Fruit fly (Drosophila melanogaster) whole organism, embryonic: ENCODE results near the gene frj.
A peak's percentile ranks its signal among the peaks of the same experiment; 100 is the strongest.

Source experiments
- Abd-B ChIP-seq: fragments of 200-800 bp; sonication (Bioruptor generic); optimal IDR thresholded peaks from 2 replicates; lab custom pipeline; 2018; ENCODE audit warnings: missing biosample characterization, mild to moderate bottlenecking, missing genetic modification characterization, moderate library complexity
- Atf6 ChIP-seq: fragments of 200-800 bp; sonication (Bioruptor generic); IDR thresholded peaks from 2 replicates; pipeline ENCODE4 v1.3.6; 2022; ENCODE audit warnings: missing biosample characterization, missing genetic modification characterization
- B-H1 ChIP-seq: fragments of 200-800 bp; sonication (Bioruptor generic); IDR thresholded peaks from 3 replicates; pipeline ENCODE4 v1.3.6; 2022; ENCODE audit warnings: missing biosample characterization, missing genetic modification characterization
- Blimp-1 ChIP-seq: fragments of 200-800 bp; sonication (Bioruptor generic); optimal IDR thresholded peaks from 3 replicates; lab custom pipeline; 2018; ENCODE audit warnings: missing biosample characterization, missing genetic modification characterization, mild to moderate bottlenecking, moderate library complexity, missing genetic modification reagents
- CG10321 ChIP-seq: fragments of 200-800 bp; sonication (Bioruptor generic); IDR thresholded peaks from 2 replicates; pipeline ENCODE4 v1.3.6; 2022; ENCODE audit warnings: missing biosample characterization, missing genetic modification characterization
- CG12744 ChIP-seq: fragments of 200-800 bp; sonication (Bioruptor generic); optimal IDR thresholded peaks from 2 replicates; lab custom pipeline; 2016; ENCODE audit warnings: missing biosample characterization, missing genetic modification characterization
- CG12942 ChIP-seq: fragments of 200-800 bp; sonication (Bioruptor generic); optimal IDR thresholded peaks from 3 replicates; lab custom pipeline; 2016; ENCODE audit warnings: missing biosample characterization, missing genetic modification characterization
- CG14441 ChIP-seq: fragments of 200-800 bp; sonication (Bioruptor generic); IDR thresholded peaks from 2 replicates; pipeline ENCODE4 v1.3.6; 2022; ENCODE audit warnings: missing biosample characterization, missing genetic modification characterization
- CG15073 ChIP-seq: fragments of 200-800 bp; sonication (Bioruptor generic); optimal IDR thresholded peaks from 2 replicates; lab custom pipeline; 2016; ENCODE audit warnings: missing biosample characterization, missing genetic modification characterization
- CG17612 ChIP-seq: fragments of 200-800 bp; sonication (Bioruptor generic); IDR thresholded peaks from 2 replicates; pipeline ENCODE4 v1.3.6; 2022; ENCODE audit warnings: missing biosample characterization, missing genetic modification characterization
- CG18764 ChIP-seq: fragments of 200-800 bp; sonication (Bioruptor generic); optimal IDR thresholded peaks from 3 replicates; lab custom pipeline; 2016; ENCODE audit warnings: missing biosample characterization, missing genetic modification characterization
- CG2875 ChIP-seq: fragments of 200-800 bp; sonication (Bioruptor generic); optimal IDR thresholded peaks from 2 replicates; lab custom pipeline; 2017; ENCODE audit warnings: missing biosample characterization, mild to moderate bottlenecking, missing genetic modification characterization, missing genetic modification reagents
- CG31388 ChIP-seq: fragments of 200-800 bp; sonication (Bioruptor generic); optimal IDR thresholded peaks from 2 replicates; lab custom pipeline; 2016; ENCODE audit warnings: missing biosample characterization, missing genetic modification characterization
- CG3281 ChIP-seq: fragments of 200-800 bp; sonication (Bioruptor generic); optimal IDR thresholded peaks from 3 replicates; lab custom pipeline; 2017; ENCODE audit warnings: missing biosample characterization, mild to moderate bottlenecking, missing genetic modification characterization
- CG33213 ChIP-seq: fragments of 200-800 bp; sonication (Bioruptor generic); optimal IDR thresholded peaks from 3 replicates; lab custom pipeline; 2016; ENCODE audit warnings: missing biosample characterization, missing genetic modification characterization
- CG4617 ChIP-seq: fragments of 200-800 bp; sonication (Bioruptor generic); optimal IDR thresholded peaks from 3 replicates; lab custom pipeline; 2016; ENCODE audit warnings: missing biosample characterization, missing genetic modification characterization, borderline replicate concordance
- CG6791 ChIP-seq: fragments of 200-800 bp; sonication (Bioruptor generic); IDR thresholded peaks from 3 replicates; pipeline ENCODE4 v1.3.6; 2022; ENCODE audit warnings: missing biosample characterization, missing genetic modification characterization; ENCODE audit not compliant: partially characterized antibody
- CG7357 ChIP-seq: fragments of 200-800 bp; sonication (Bioruptor generic); IDR thresholded peaks from 3 replicates; pipeline ENCODE4 v1.3.6; 2022; ENCODE audit warnings: missing biosample characterization, missing genetic modification characterization
- CG7372 ChIP-seq: fragments of 200-800 bp; sonication (Bioruptor generic); IDR thresholded peaks from 2 replicates; pipeline ENCODE4 v1.3.6; 2022; ENCODE audit warnings: missing biosample characterization, missing genetic modification characterization
- CG7556 ChIP-seq: fragments of 200-800 bp; sonication (Bioruptor generic); optimal IDR thresholded peaks from 2 replicates; lab custom pipeline; 2017; ENCODE audit warnings: missing biosample characterization, mild to moderate bottlenecking, missing genetic modification characterization
- CG9797 ChIP-seq: fragments of 200-800 bp; sonication (Bioruptor generic); optimal IDR thresholded peaks from 3 replicates; lab custom pipeline; 2018; ENCODE audit warnings: missing biosample characterization, mild to moderate bottlenecking, missing genetic modification characterization
- CG9932 ChIP-seq: fragments of 200-800 bp; sonication (Bioruptor generic); IDR thresholded peaks from 2 replicates; pipeline ENCODE4 v1.3.6; 2022; ENCODE audit warnings: missing biosample characterization, missing genetic modification characterization
- CHES-1-like ChIP-seq: fragments of 200-800 bp; sonication (Bioruptor generic); optimal IDR thresholded peaks from 2 replicates; lab custom pipeline; 2016; ENCODE audit warnings: missing biosample characterization, missing genetic modification characterization
- Hand ChIP-seq: fragments of 200-800 bp; sonication (Bioruptor generic); optimal IDR thresholded peaks from 2 replicates; lab custom pipeline; 2017; ENCODE audit warnings: mild to moderate bottlenecking, missing biosample characterization, missing genetic modification reagents, missing genetic modification characterization
- Meics ChIP-seq: fragments of 200-800 bp; sonication (Bioruptor generic); optimal IDR thresholded peaks from 2 replicates; lab custom pipeline; 2017; ENCODE audit warnings: missing biosample characterization, mild to moderate bottlenecking, missing genetic modification characterization
- NC2β ChIP-seq: fragments of 200-800 bp; sonication (Bioruptor generic); optimal IDR thresholded peaks from 2 replicates; lab custom pipeline; 2016; ENCODE audit warnings: missing biosample characterization, missing genetic modification characterization
- Pdp1 ChIP-seq, 2 experiments: fragments of 200-800 bp; sonication (Bioruptor generic); optimal IDR thresholded peaks; 3 replicates each; lab custom pipeline; 2016; ENCODE audit warnings: missing biosample characterization in 2 of 2, missing genetic modification characterization in 2 of 2, mild to moderate bottlenecking in 1 of 2, moderate library complexity in 1 of 2
- Ravus ChIP-seq: fragments of 200-800 bp; sonication (Bioruptor generic); IDR thresholded peaks from 2 replicates; pipeline ENCODE4 v1.3.6; 2022; ENCODE audit warnings: missing biosample characterization, missing genetic modification characterization
- Side ChIP-seq: fragments of 200-800 bp; sonication (Bioruptor generic); optimal IDR thresholded peaks from 2 replicates; lab custom pipeline; 2016; ENCODE audit warnings: missing biosample characterization, missing genetic modification characterization
- Sry-β ChIP-seq: fragments of 200-800 bp; sonication (Bioruptor generic); optimal IDR thresholded peaks from 2 replicates; lab custom pipeline; 2018; ENCODE audit warnings: missing biosample characterization, mild to moderate bottlenecking, missing genetic modification characterization, moderate library complexity
- Ssrp ChIP-seq: fragments of 200-800 bp; sonication (Bioruptor generic); optimal IDR thresholded peaks from 2 replicates; lab custom pipeline; 2018; ENCODE audit warnings: missing biosample characterization, mild to moderate bottlenecking, missing genetic modification characterization, moderate library complexity
- Usf ChIP-seq: fragments of 200-800 bp; sonication (Bioruptor generic); optimal IDR thresholded peaks from 2 replicates; lab custom pipeline; 2017; ENCODE audit warnings: missing genotype, missing biosample characterization, missing genetic modification characterization
- btn ChIP-seq: fragments of 200-800 bp; sonication (Bioruptor generic); optimal IDR thresholded peaks from 2 replicates; lab custom pipeline; 2016; ENCODE audit warnings: missing biosample characterization, missing genetic modification characterization
- ci ChIP-seq: fragments of 200-800 bp; sonication (Bioruptor generic); IDR thresholded peaks from 3 replicates; pipeline ENCODE4 v1.3.6; 2022; ENCODE audit warnings: missing biosample characterization, missing genetic modification characterization
- danr ChIP-seq: fragments of 200-800 bp; sonication (Bioruptor generic); IDR thresholded peaks from 2 replicates; pipeline ENCODE4 v1.3.6; 2022; ENCODE audit warnings: missing biosample characterization, missing genetic modification characterization
- dimm ChIP-seq: fragments of 200-800 bp; sonication (Bioruptor generic); IDR thresholded peaks from 2 replicates; pipeline ENCODE4 v1.3.6; 2022; ENCODE audit warnings: missing biosample characterization, missing genetic modification characterization
- dpn ChIP-seq, 2 experiments: fragments of 200-800 bp; sonication (Bioruptor generic); optimal IDR thresholded peaks; 3 replicates each; lab custom pipeline; 2016; ENCODE audit warnings: missing biosample characterization in 2 of 2, missing genetic modification characterization in 2 of 2
- fd102C ChIP-seq: fragments of 200-800 bp; sonication (Bioruptor generic); optimal IDR thresholded peaks from 2 replicates; lab custom pipeline; 2018; ENCODE audit warnings: missing biosample characterization, mild to moderate bottlenecking, missing genetic modification characterization, moderate library complexity
- hbn ChIP-seq: fragments of 200-800 bp; sonication (Bioruptor generic); IDR thresholded peaks from 2 replicates; pipeline ENCODE4 v1.3.6; 2022; ENCODE audit warnings: missing biosample characterization, missing genetic modification characterization; ENCODE audit not compliant: partially characterized antibody
- hth ChIP-seq: fragments of >200 bp; optimal IDR thresholded peaks from 2 replicates; lab custom pipeline; 2017; ENCODE audit warnings: inconsistent platforms
- lbe ChIP-seq: fragments of 200-800 bp; sonication (Bioruptor generic); optimal IDR thresholded peaks from 2 replicates; lab custom pipeline; 2016; ENCODE audit warnings: missing biosample characterization, mild to moderate bottlenecking, missing genetic modification characterization
- oc ChIP-seq: fragments of 200-800 bp; sonication (Bioruptor generic); optimal IDR thresholded peaks from 2 replicates; lab custom pipeline; 2018; ENCODE audit warnings: missing biosample characterization, mild to moderate bottlenecking, missing genetic modification characterization, moderate library complexity
- otp ChIP-seq: fragments of 200-800 bp; sonication (Bioruptor generic); IDR thresholded peaks from 3 replicates; pipeline ENCODE4, ENCODE4 v1.3.6; 2022; ENCODE audit warnings: missing biosample characterization, missing genetic modification characterization
- salm ChIP-seq: fragments of 200-800 bp; sonication (Bioruptor generic); optimal IDR thresholded peaks from 2 replicates; lab custom pipeline; 2018; ENCODE audit warnings: missing biosample characterization, mild to moderate bottlenecking, missing genetic modification characterization
- shn ChIP-seq: fragments of 200-800 bp; sonication (Bioruptor generic); optimal IDR thresholded peaks from 3 replicates; lab custom pipeline; 2016; ENCODE audit warnings: missing biosample characterization, missing genetic modification characterization
- stc ChIP-seq: fragments of 200-800 bp; sonication (Bioruptor generic); IDR thresholded peaks from 2 replicates; pipeline ENCODE4 v1.3.6; 2022; ENCODE audit warnings: missing biosample characterization, missing genetic modification characterization
- tap ChIP-seq: fragments of 200-800 bp; optimal IDR thresholded peaks from 3 replicates; lab custom pipeline; 2019; ENCODE audit warnings: missing biosample characterization, mild to moderate bottlenecking, missing genetic modification characterization, moderate library complexity
- tna ChIP-seq: fragments of 200-800 bp; sonication (Bioruptor generic); IDR thresholded peaks from 2 replicates; pipeline ENCODE4 v1.3.6; 2022; ENCODE audit warnings: missing biosample characterization, missing genetic modification characterization; ENCODE audit not compliant: partially characterized antibody
- usp ChIP-seq: fragments of >200 bp; optimal IDR thresholded peaks from 2 replicates; lab custom pipeline; 2017; ENCODE audit warnings: missing biosample characterization, missing genetic modification characterization
- vnd ChIP-seq: fragments of 200-800 bp; sonication (Bioruptor generic); IDR thresholded peaks from 3 replicates; pipeline ENCODE4 v1.3.6; 2022; ENCODE audit warnings: missing biosample characterization, missing genetic modification characterization; ENCODE audit not compliant: partially characterized antibody
- zen ChIP-seq: fragments of 200-800 bp; sonication (Bioruptor generic); optimal IDR thresholded peaks from 3 replicates; lab custom pipeline; 2018; ENCODE audit warnings: missing biosample characterization, mild to moderate bottlenecking, missing genetic modification characterization, moderate library complexity

The frj gene

DNA sequence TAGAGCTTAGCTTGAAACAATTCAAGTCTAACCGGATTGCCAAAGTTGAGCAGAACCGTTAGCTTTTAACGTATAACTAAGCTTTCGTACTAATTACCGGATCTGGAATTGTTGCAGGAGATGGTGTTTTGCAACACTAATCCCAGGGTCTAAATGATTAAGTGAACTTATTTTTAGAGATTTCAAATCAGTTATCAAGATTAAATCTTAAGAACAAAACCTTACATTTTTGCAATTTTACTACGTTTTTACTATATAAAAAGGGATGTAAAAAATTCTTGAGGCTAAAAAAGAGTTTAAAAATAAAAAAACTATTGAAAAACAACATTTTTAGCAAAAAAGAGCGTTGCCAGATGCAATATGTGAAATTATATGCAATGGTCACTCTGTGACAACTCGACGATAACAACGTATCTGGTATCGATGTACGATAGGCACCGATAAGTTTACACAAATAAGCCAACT lies 32.9 kb downstream of the frj start, which contains the start of the genes KFase and epsilonCOP (continued):
- TF ChIP-seq otp (GFP tag; lab: Robert Waterston, UW), result no peak
- TF ChIP-seq CG3281, result peak; percentile 94
- TF ChIP-seq CG9797 (GFP tag; lab: Kevin White, UChicago), result peak; percentile 81
- peak; percentile 81 for TF ChIP-seq CG6791 (GFP tag; lab: Robert Waterston, UW)
- no peak for TF ChIP-seq CG7372 (GFP tag; lab: Robert Waterston, UW)
- peak; percentile 71 for TF ChIP-seq CG12942
- no peak for TF ChIP-seq CG17612
- peak; percentile 34 for TF ChIP-seq shn (GFP tag; lab: Kevin White, UChicago)
- peak; percentile 42 for TF ChIP-seq CG4617 (GFP tag; lab: Kevin White, UChicago)
- peak; percentile 52 for TF ChIP-seq Abd-B (GFP tag; lab: Kevin White, UChicago)
- TF ChIP-seq ci (GFP tag; lab: Robert Waterston, UW), result peak; percentile 56; the same call in 2 of the 3 replicates
- TF ChIP-seq CG15073, result no peak
- no peak for TF ChIP-seq Usf (GFP tag; lab: Kevin White, UChicago)
- peak; percentile 20 for TF ChIP-seq Ssrp (tag; lab: Kevin White, UChicago)
- TF ChIP-seq CG14441 (GFP tag; lab: Robert Waterston, UW), result no peak
- no peak for TF ChIP-seq Atf6
- no peak for TF ChIP-seq Sry-β
- peak; percentile 50 for TF ChIP-seq CG12744 (GFP tag; lab: Kevin White, UChicago)
- peak; percentile 62 for TF ChIP-seq CHES-1-like (GFP tag; lab: Kevin White, UChicago)
- TF ChIP-seq danr (GFP tag; lab: Robert Waterston, UW), result no peak
- TF ChIP-seq CG7357 (GFP tag; lab: Robert Waterston, UW), result no peak
- TF ChIP-seq Pdp1 (GFP tag; optimal IDR thresholded peaks at IDR 0.05; lab: Kevin White, UChicago), result peak in 1 of 2 experiments; percentile 61
- no peak for TF ChIP-seq CG31388 (GFP tag; lab: Kevin White, UChicago)
- no peak for TF ChIP-seq B-H1 (GFP tag; lab: Robert Waterston, UW)
- TF ChIP-seq hth (lab: Kevin White, UChicago), result no peak
- TF ChIP-seq Hand, result no peak
- peak; percentile 70 for TF ChIP-seq hbn (GFP tag; lab: Robert Waterston, UW)
- TF ChIP-seq btn (GFP tag; lab: Kevin White, UChicago), result no peak
- peak; percentile 59 for TF ChIP-seq CG9932
- TF ChIP-seq salm (tag; lab: Kevin White, UChicago), result no peak
- peak; percentile 55 for TF ChIP-seq CG7556 (GFP tag; lab: Kevin White, UChicago)
- TF ChIP-seq CG2875 (GFP tag; lab: Kevin White, UChicago), result no peak
- peak; percentile 45 to 55 for TF ChIP-seq dpn (GFP tag; optimal IDR thresholded peaks at IDR 0.05; lab: Kevin White, UChicago)
- TF ChIP-seq zen (tag; lab: Kevin White, UChicago), result peak; percentile 86
- peak; percentile 39 for TF ChIP-seq Side (GFP tag; lab: Kevin White, UChicago)
- peak; percentile 49 for TF ChIP-seq Blimp-1 (GFP tag; lab: Kevin White, UChicago)
- peak; percentile 69 for TF ChIP-seq Meics (GFP tag; lab: Kevin White, UChicago)
- TF ChIP-seq lbe (GFP tag; lab: Kevin White, UChicago), result peak; percentile 62
- no peak for TF ChIP-seq dimm (GFP tag; lab: Robert Waterston, UW)
- peak; percentile 77 for TF ChIP-seq CG33213 (GFP tag; lab: Kevin White, UChicago)
- peak; percentile 58 for TF ChIP-seq vnd
- TF ChIP-seq stc (GFP tag; lab: Robert Waterston, UW), result no peak
- peak; percentile 3 for TF ChIP-seq oc
- TF ChIP-seq fd102C (GFP tag; lab: Kevin White, UChicago), result no peak
- no peak for TF ChIP-seq usp (GFP tag; lab: Kevin White, UChicago)
- TF ChIP-seq CG18764 (GFP tag; lab: Kevin White, UChicago), result peak; percentile 20
- no peak for TF ChIP-seq CG10321
- peak; percentile 71 for TF ChIP-seq NC2β
- no peak for TF ChIP-seq Ravus
- TF ChIP-seq tna (GFP tag; lab: Robert Waterston, UW), result peak; percentile 57; the same call in 1 of the 2 replicates
- TF ChIP-seq tap, result no peak
